Worm (Caenorhabditis elegans) whole organism, early embryonic: ENCODE data around the gene C35B1.7.

ENCODE experiments used
- aly-1 ChIP-seq: sonication (generic microtip); optimal IDR thresholded peaks from 2 replicates; lab custom pipeline; 2016; ENCODE audit warnings: missing genetic modification characterization, missing compliant biosample characterization
- ama-1 ChIP-seq: fragments of 150-350 bp; optimal IDR thresholded peaks from 2 replicates; lab custom pipeline; 2014
- ceh-13 ChIP-seq: fragments of 200-800 bp; sonication (Bioruptor generic); optimal IDR thresholded peaks from 2 replicates; lab custom pipeline; 2018; ENCODE audit warnings: mild to moderate bottlenecking, missing genetic modification characterization, missing compliant biosample characterization
- ceh-36 ChIP-seq: sonication (generic microtip); optimal IDR thresholded peaks from 2 replicates; lab custom pipeline; 2016; ENCODE audit warnings: missing genetic modification characterization, inconsistent platforms, missing compliant biosample characterization
- flt-1 ChIP-seq: fragments of 200-800 bp; sonication (Bioruptor generic); IDR thresholded peaks from 2 replicates; pipeline ENCODE4 v1.3.6; 2022; ENCODE audit warnings: missing genetic modification characterization, missing compliant biosample characterization
- hmbx-1 ChIP-seq: sonication (generic microtip); optimal IDR thresholded peaks from 2 replicates; lab custom pipeline; 2016; ENCODE audit warnings: mild to moderate bottlenecking, missing genetic modification characterization, missing compliant biosample characterization
- scrt-1 ChIP-seq: fragments of 200-800 bp; sonication (Bioruptor generic); IDR thresholded peaks from 2 replicates; pipeline ENCODE4 v1.3.6; 2022; ENCODE audit warnings: missing genetic modification characterization, missing compliant biosample characterization
- tbx-11 ChIP-seq: fragments of 200-800 bp; sonication (Bioruptor generic); IDR thresholded peaks from 2 replicates; pipeline ENCODE4 v1.3.6; 2022; ENCODE audit warnings: missing genetic modification characterization, missing compliant biosample characterization
- tbx-37 ChIP-seq: fragments of 200-800 bp; sonication (Bioruptor generic); conservative IDR thresholded peaks from 2 replicates; pipeline ENCODE4 v1.3.6; 2022; ENCODE audit warnings: missing genetic modification reagents, missing genetic modification characterization, missing compliant biosample characterization

- TF ChIP-seq hmbx-1 (no peak), ceh-36 (tag; lab: Kevin White, UChicago) (no peak), scrt-1 (GFP tag; lab: Robert Waterston, UW) (no peak), tbx-11 (GFP tag; lab: Robert Waterston, UW) (no peak), ama-1 (no peak), tbx-37 (GFP tag; lab: Robert Waterston, UW) (no peak), aly-1 (tag; lab: Kevin White, UChicago) (no peak), ceh-13 (GFP tag; lab: Kevin White, UChicago) (no peak), flt-1 (no peak)
These were observed 32.1 kb upstream of the C35B1.7 start for ce11 chrIV:4076690-4077295.
